Worm (Caenorhabditis elegans) whole organism, mixed stage, embryonic: ENCODE results near the gene str-214.
"Not testable (repeated sequence)": the region's sequence is repeated elsewhere in the genome, so short reads cannot be mapped to it uniquely, and the experiment has no call there.

ENCODE experiments used
- M03D4.4 ChIP-seq: sonication (generic microtip); optimal IDR thresholded peaks from 2 replicates; lab custom pipeline; 2017; ENCODE audit warnings: mild to moderate bottlenecking, missing genetic modification characterization, missing compliant biosample characterization
- bed-3 ChIP-seq: fragments of 200-800 bp; sonication (Bioruptor generic); optimal IDR thresholded peaks from 3 replicates; lab custom pipeline; 2018; ENCODE audit warnings: mild to moderate bottlenecking, missing genetic modification characterization, moderate library complexity, missing compliant biosample characterization
- blmp-1 ChIP-seq: fragments of 150-350 bp; optimal IDR thresholded peaks from 2 replicates; lab custom pipeline; 2014; ENCODE audit warnings: missing biosample characterization, missing genetic modification characterization
- ceh-39 ChIP-seq: fragments of 150-350 bp; optimal IDR thresholded peaks from 2 replicates; lab custom pipeline; 2014; ENCODE audit warnings: missing biosample characterization, missing genetic modification characterization
- ceh-43 ChIP-seq: fragments of 200-800 bp; sonication (Bioruptor generic); optimal IDR thresholded peaks from 2 replicates; lab custom pipeline; 2018; ENCODE audit warnings: mild to moderate bottlenecking, missing genetic modification characterization, moderate library complexity, missing compliant biosample characterization
- ces-1 ChIP-seq: fragments of 150-350 bp; optimal IDR thresholded peaks from 2 replicates; lab custom pipeline; 2014; ENCODE audit warnings: missing biosample characterization, missing genetic modification reagents, missing genetic modification characterization
- cnd-1 ChIP-seq: fragments of 200-800 bp; sonication (Bioruptor generic); optimal IDR thresholded peaks from 2 replicates; lab custom pipeline; 2018; ENCODE audit warnings: mild to moderate bottlenecking, missing genetic modification characterization, missing compliant biosample characterization
- elt-1 ChIP-seq: sonication (generic microtip); optimal IDR thresholded peaks from 2 replicates; lab custom pipeline; 2017; ENCODE audit warnings: missing genetic modification characterization, mild to moderate bottlenecking, missing compliant biosample characterization, antibody characterized with exemption, moderate library complexity, borderline replicate concordance; ENCODE audit not compliant: insufficient read depth
- elt-3 ChIP-seq: fragments of 150-350 bp; optimal IDR thresholded peaks from 2 replicates; lab custom pipeline; 2014; ENCODE audit warnings: missing biosample characterization, missing genetic modification characterization
- flh-1 ChIP-seq: fragments of 200-800 bp; sonication (Bioruptor generic); optimal IDR thresholded peaks from 2 replicates; lab custom pipeline; 2018; ENCODE audit warnings: mild to moderate bottlenecking, missing genetic modification characterization, moderate library complexity, missing compliant biosample characterization
- hlh-1 ChIP-seq: fragments of 150-350 bp; optimal IDR thresholded peaks from 2 replicates; lab custom pipeline; 2014; ENCODE audit warnings: missing biosample characterization, missing genetic modification reagents, missing genetic modification characterization
- lin-13 ChIP-seq: fragments of 150-350 bp; optimal IDR thresholded peaks from 2 replicates; lab custom pipeline; 2014; ENCODE audit warnings: missing biosample characterization, missing genetic modification characterization
- lin-32 ChIP-seq: fragments of 200-800 bp; sonication (Bioruptor generic); optimal IDR thresholded peaks from 2 replicates; lab custom pipeline; 2018; ENCODE audit warnings: mild to moderate bottlenecking, missing genetic modification characterization, missing compliant biosample characterization
- mep-1 ChIP-seq: fragments of 150-350 bp; optimal IDR thresholded peaks from 2 replicates; lab custom pipeline; 2017; ENCODE audit warnings: missing biosample characterization, missing genetic modification reagents, missing genetic modification characterization, inconsistent platforms
- mls-2 ChIP-seq: sonication (generic microtip); optimal IDR thresholded peaks from 2 replicates; lab custom pipeline; 2016; ENCODE audit warnings: mild to moderate bottlenecking, missing genetic modification characterization, moderate library complexity, missing compliant biosample characterization
- nhr-12 ChIP-seq: fragments of 150-350 bp; optimal IDR thresholded peaks from 2 replicates; lab custom pipeline; 2014; ENCODE audit warnings: missing biosample characterization, missing genetic modification characterization
- nhr-2 ChIP-seq: fragments of 150-350 bp; optimal IDR thresholded peaks from 2 replicates; lab custom pipeline; 2014; ENCODE audit warnings: missing biosample characterization, missing genetic modification characterization
- nhr-237 ChIP-seq: fragments of 150-350 bp; optimal IDR thresholded peaks from 2 replicates; lab custom pipeline; 2014; ENCODE audit warnings: missing biosample characterization, missing genetic modification characterization
- nhr-28 ChIP-seq: fragments of 150-350 bp; optimal IDR thresholded peaks from 2 replicates; lab custom pipeline; 2014; ENCODE audit warnings: missing biosample characterization, missing genetic modification characterization
- nhr-76 ChIP-seq: sonication (generic microtip); optimal IDR thresholded peaks from 2 replicates; lab custom pipeline; 2017; ENCODE audit warnings: missing biosample characterization, missing genetic modification characterization
- pha-4 ChIP-seq: fragments of 150-350 bp; optimal IDR thresholded peaks from 2 replicates; lab custom pipeline; 2018; ENCODE audit warnings: missing biosample characterization, missing genetic modification reagents, missing genetic modification characterization
- sem-2 ChIP-seq: fragments of 200-800 bp; sonication (Bioruptor generic); optimal IDR thresholded peaks from 2 replicates; lab custom pipeline; 2018; ENCODE audit warnings: mild to moderate bottlenecking, missing genetic modification characterization, missing compliant biosample characterization
- snpc-4 ChIP-seq: fragments of 150-350 bp; optimal IDR thresholded peaks from 2 replicates; lab custom pipeline; 2014; ENCODE audit warnings: missing biosample characterization, missing genetic modification characterization
- sptf-1 ChIP-seq: sonication (generic microtip); optimal IDR thresholded peaks from 2 replicates; lab custom pipeline; 2017; ENCODE audit warnings: mild to moderate bottlenecking, missing genetic modification characterization, moderate library complexity, missing compliant biosample characterization
- unc-120 ChIP-seq: sonication (generic microtip); optimal IDR thresholded peaks from 2 replicates; lab custom pipeline; 2017; ENCODE audit warnings: missing genetic modification characterization, missing compliant biosample characterization; ENCODE audit not compliant: poor library complexity, severe bottlenecking
- unc-39 ChIP-seq: fragments of 150-350 bp; optimal IDR thresholded peaks from 2 replicates; lab custom pipeline; 2014; ENCODE audit warnings: missing biosample characterization, missing genetic modification characterization
- unc-62 ChIP-seq: fragments of 150-350 bp; optimal IDR thresholded peaks from 2 replicates; lab custom pipeline; 2014; ENCODE audit warnings: missing biosample characterization, missing genetic modification reagents, missing genetic modification characterization
- zip-8 ChIP-seq: fragments of 150-350 bp; optimal IDR thresholded peaks from 2 replicates; lab custom pipeline; 2014; ENCODE audit warnings: missing biosample characterization, missing genetic modification characterization
- ztf-11 ChIP-seq: fragments of 150-350 bp; optimal IDR thresholded peaks from 2 replicates; lab custom pipeline; 2014; ENCODE audit warnings: missing biosample characterization, missing genetic modification characterization

str-214 gene

ce11 chrV:16322155-16322554 lies 7.1 kb downstream of the str-214 start:
- TF ChIP-seq sem-2 (GFP tag; lab: Kevin White, UChicago) (no peak), lin-13 (tag; lab: Kevin White, UChicago) (no peak), mls-2 (tag; lab: Kevin White, UChicago) (no peak), zip-8 (tag; lab: Kevin White, UChicago) (no peak), nhr-237 (no peak), mep-1 (tag; lab: Kevin White, UChicago) (no peak), elt-3 (tag; lab: Kevin White, UChicago) (no peak), bed-3 (GFP tag; lab: Kevin White, UChicago) (no peak), nhr-12 (tag; lab: Kevin White, UChicago) (no peak), nhr-76 (no peak), snpc-4 (tag; lab: Kevin White, UChicago) (no peak), M03D4.4 (no peak), pha-4 (tag; lab: Kevin White, UChicago) (no peak), ceh-43 (GFP tag; lab: Kevin White, UChicago) (no peak), unc-62 (GFP tag; lab: Kevin White, UChicago) (no peak), cnd-1 (tag; lab: Kevin White, UChicago) (no peak), hlh-1 (no peak), unc-120 (tag; lab: Kevin White, UChicago) (no peak)
- TF ChIP-seq, all 35 proteins: peak for 0

ce11 chrV:16328849-16329248 lies 13.7 kb downstream of the str-214 start, which contains the start of gene F57G8.7:
Gene F57G8.7 (plus strand): TSS chrV:16329149.
- TF ChIP-seq ztf-11 (tag; lab: Kevin White, UChicago) (no peak), nhr-28 (tag; lab: Kevin White, UChicago) (no peak), ceh-39 (no peak), blmp-1 (tag; lab: Kevin White, UChicago) (no peak)

- TF ChIP-seq mep-1 (tag; lab: Kevin White, UChicago), result no peak
Measured at ce11 chrV:16333412-16333811, 18.3 kb downstream of the str-214 start, which contains the start of gene srh-167. Gene srh-167 (plus strand): TSS chrV:16333712.

ce11 chrV:16336326-16336725 lies 21.2 kb downstream of the str-214 start, which contains the start of gene srw-87:
Gene srw-87 (plus strand): TSS chrV:16336626.
- no peak for TF ChIP-seq zip-8 (tag; lab: Kevin White, UChicago)
- no peak for TF ChIP-seq nhr-2 (tag; lab: Kevin White, UChicago)
- TF ChIP-seq pha-4 (tag; lab: Kevin White, UChicago), result no peak
- TF ChIP-seq lin-32 (GFP tag; lab: Kevin White, UChicago), result no peak
- no peak for TF ChIP-seq unc-39 (tag; lab: Kevin White, UChicago)
- no peak for TF ChIP-seq ces-1 (GFP tag; lab: Kevin White, UChicago)
- TF ChIP-seq cnd-1 (tag; lab: Kevin White, UChicago), result no peak
- TF ChIP-seq blmp-1 (tag; lab: Kevin White, UChicago), result no peak
- no peak for TF ChIP-seq lin-13 (tag; lab: Kevin White, UChicago)
- TF ChIP-seq ceh-39, result no peak

- TF ChIP-seq lin-32 (GFP tag; lab: Kevin White, UChicago); nhr-76; mls-2 (tag; lab: Kevin White, UChicago): not testable (repeated sequence)
Measured at ce11 chrV:16338287-16339092, 23.4 kb downstream of the str-214 start, which contains the start of gene slc-9B.2. Gene slc-9B.2 (plus strand): TSS chrV:16339042.

ce11 chrV:16342258-16342618 lies 27.1 kb downstream of the str-214 start, which contains the start of gene nhr-193:
Gene nhr-193 (plus strand): TSS chrV:16342308.
- no peak for TF ChIP-seq bed-3 (GFP tag; lab: Kevin White, UChicago)
- no peak for TF ChIP-seq elt-3 (tag; lab: Kevin White, UChicago)
- TF ChIP-seq flh-1 (GFP tag; lab: Kevin White, UChicago), result no peak
- TF ChIP-seq unc-120 (tag; lab: Kevin White, UChicago), result no peak
- no peak for TF ChIP-seq mep-1 (tag; lab: Kevin White, UChicago)
- TF ChIP-seq elt-1 (tag; lab: Kevin White, UChicago), result no peak
- TF ChIP-seq sptf-1 (tag; lab: Kevin White, UChicago), result no peak
- TF ChIP-seq hlh-1, result no peak
- TF ChIP-seq unc-39 (tag; lab: Kevin White, UChicago), result no peak
- no peak for TF ChIP-seq lin-32 (GFP tag; lab: Kevin White, UChicago)
- TF ChIP-seq zip-8 (tag; lab: Kevin White, UChicago), result no peak
- TF ChIP-seq nhr-2 (tag; lab: Kevin White, UChicago), result no peak
- no peak for TF ChIP-seq ztf-11 (tag; lab: Kevin White, UChicago)
- no peak for TF ChIP-seq snpc-4 (tag; lab: Kevin White, UChicago)
- TF ChIP-seq nhr-28 (tag; lab: Kevin White, UChicago), result no peak
- TF ChIP-seq nhr-12 (tag; lab: Kevin White, UChicago), result no peak
- TF ChIP-seq lin-13 (tag; lab: Kevin White, UChicago), result no peak
